Worm (Caenorhabditis elegans) whole organism, L1 larva: ENCODE results near the gene clec-125.

Experiments used
- C04F5.9 ChIP-seq: sonication (generic microtip); optimal IDR thresholded peaks from 2 replicates; lab custom pipeline; 2016; ENCODE audit warnings: missing genetic modification characterization, missing compliant biosample characterization
- C34B4.2 ChIP-seq: sonication (generic microtip); optimal IDR thresholded peaks from 2 replicates; lab custom pipeline; 2017; ENCODE audit warnings: mild to moderate bottlenecking, missing genetic modification characterization, missing compliant biosample characterization
- F16B12.6 ChIP-seq: fragments of 150-350 bp; optimal IDR thresholded peaks from 2 replicates; lab custom pipeline; 2014; ENCODE audit warnings: missing biosample characterization, missing genetic modification characterization
- aha-1 ChIP-seq: fragments of 150-350 bp; optimal IDR thresholded peaks from 2 replicates; lab custom pipeline; 2014; ENCODE audit warnings: missing biosample characterization, missing genetic modification characterization
- alr-1 ChIP-seq: fragments of 200-800 bp; sonication (Bioruptor generic); optimal IDR thresholded peaks from 2 replicates; lab custom pipeline; 2018; ENCODE audit warnings: borderline replicate concordance, mild to moderate bottlenecking, missing genetic modification characterization, missing compliant biosample characterization
- aly-2 ChIP-seq: fragments of 150-350 bp; optimal IDR thresholded peaks from 2 replicates; lab custom pipeline; 2014; ENCODE audit warnings: missing biosample characterization, missing genetic modification characterization
- ama-1 ChIP-seq: fragments of 150-350 bp; optimal IDR thresholded peaks from 2 replicates; lab custom pipeline; 2014
- dpl-1 ChIP-seq, 3 experiments: fragments of 150-350 bp in 2 of 3; sonication (generic microtip) in 1 of 3; optimal IDR thresholded peaks; 2 replicates each; lab custom pipeline; 2014 to 2017; ENCODE audit warnings: missing biosample characterization in 3 of 3, missing genetic modification characterization in 3 of 3, missing genetic modification reagents in 3 of 3
- dsc-1 ChIP-seq: sonication (generic microtip); optimal IDR thresholded peaks from 2 replicates; lab custom pipeline; 2016; ENCODE audit warnings: mild to moderate bottlenecking, missing genetic modification characterization, missing compliant biosample characterization
- efl-1 ChIP-seq, 4 experiments: fragments of 150-350 bp; optimal IDR thresholded peaks in 3 of 4; peaks in 1 of 4; 1 replicate in 1 of 4; 2 replicates in 3 of 4; lab custom pipeline; 2014; ENCODE audit warnings: missing biosample characterization in 2 of 4, missing genetic modification characterization in 2 of 4, missing genetic modification reagents in 2 of 4
- efl-3 ChIP-seq: fragments of 200-800 bp; sonication (Bioruptor generic); optimal IDR thresholded peaks from 2 replicates; lab custom pipeline; 2018; ENCODE audit warnings: mild to moderate bottlenecking, missing genetic modification characterization, missing compliant biosample characterization
- egl-13 ChIP-seq: sonication (generic microtip); optimal IDR thresholded peaks from 2 replicates; lab custom pipeline; 2016; ENCODE audit warnings: missing genotype, missing genetic modification reagents, missing genetic modification characterization, missing compliant biosample characterization
- elt-2 ChIP-seq: sonication (generic microtip); optimal IDR thresholded peaks from 2 replicates; lab custom pipeline; 2016; ENCODE audit warnings: missing genetic modification characterization, mild to moderate bottlenecking, inconsistent platforms, missing compliant biosample characterization, missing genetic modification reagents
- elt-3 ChIP-seq, 6 experiments: fragments of 150-350 bp in 1 of 6; sonication (generic microtip); optimal IDR thresholded peaks; 2 replicates each; lab custom pipeline; 2017 to 2018; ENCODE audit warnings: missing biosample characterization in 6 of 6, missing genetic modification characterization in 6 of 6, inconsistent platforms in 1 of 6
- fkh-10 ChIP-seq: sonication (generic microtip); optimal IDR thresholded peaks from 2 replicates; lab custom pipeline; 2017; ENCODE audit warnings: missing biosample characterization, missing genetic modification reagents, missing genetic modification characterization
- fkh-8 ChIP-seq: sonication (generic microtip); optimal IDR thresholded peaks from 2 replicates; lab custom pipeline; 2016; ENCODE audit warnings: mild to moderate bottlenecking, missing genetic modification characterization, missing compliant biosample characterization
- grh-1 ChIP-seq: fragments of 200-800 bp; sonication (Bioruptor generic); IDR thresholded peaks from 2 replicates; pipeline ENCODE4 v1.3.6; 2022; ENCODE audit warnings: missing genetic modification reagents, missing genetic modification characterization, missing compliant biosample characterization
- hlh-17 ChIP-seq: fragments of 200-800 bp; sonication (Bioruptor generic); optimal IDR thresholded peaks from 2 replicates; lab custom pipeline; 2018; ENCODE audit warnings: missing genetic modification characterization, mild to moderate bottlenecking, missing compliant biosample characterization, moderate library complexity, borderline replicate concordance
- irx-1 ChIP-seq: sonication (generic microtip); optimal IDR thresholded peaks from 2 replicates; lab custom pipeline; 2016; ENCODE audit warnings: missing genetic modification characterization, missing compliant biosample characterization
- isw-1 ChIP-seq: fragments of 200-800 bp; sonication (Bioruptor generic); IDR thresholded peaks from 2 replicates; pipeline ENCODE4 v1.3.6; 2022; ENCODE audit warnings: missing genetic modification characterization, missing compliant biosample characterization
- lin-14 ChIP-seq: fragments of 200-800 bp; sonication (Bioruptor generic); optimal IDR thresholded peaks from 2 replicates; lab custom pipeline; 2018; ENCODE audit warnings: mild to moderate bottlenecking, missing genetic modification characterization, moderate library complexity, missing compliant biosample characterization
- lin-35 ChIP-seq, 2 experiments: fragments of 150-350 bp; optimal IDR thresholded peaks; 2 replicates each; lab custom pipeline; 2014; ENCODE audit warnings: missing biosample characterization in 2 of 2, missing genetic modification characterization in 2 of 2, missing genetic modification reagents in 2 of 2
- lsy-2 ChIP-seq, 2 experiments: fragments of 150-350 bp; optimal IDR thresholded peaks; 2 replicates each; lab custom pipeline; 2014; ENCODE audit warnings: missing biosample characterization in 2 of 2, missing genetic modification characterization in 2 of 2
- mdl-1 ChIP-seq, 2 experiments: fragments of 150-350 bp; optimal IDR thresholded peaks; 2 replicates each; lab custom pipeline; 2014 to 2017; ENCODE audit warnings: missing biosample characterization in 2 of 2, missing genetic modification characterization in 2 of 2, inconsistent platforms in 1 of 2
- mef-2 ChIP-seq: fragments of 150-350 bp; optimal IDR thresholded peaks from 2 replicates; lab custom pipeline; 2014; ENCODE audit warnings: missing biosample characterization, missing genetic modification characterization
- mep-1 ChIP-seq: fragments of 150-350 bp; optimal IDR thresholded peaks from 2 replicates; lab custom pipeline; 2014; ENCODE audit warnings: missing biosample characterization, missing genetic modification characterization
- nhr-237 ChIP-seq: fragments of 150-350 bp; optimal IDR thresholded peaks from 2 replicates; lab custom pipeline; 2014; ENCODE audit warnings: missing biosample characterization, missing genetic modification characterization
- nhr-47 ChIP-seq: sonication (generic microtip); optimal IDR thresholded peaks from 2 replicates; lab custom pipeline; 2016; ENCODE audit warnings: mild to moderate bottlenecking, missing genetic modification characterization, moderate library complexity, missing compliant biosample characterization
- nhr-71 ChIP-seq: sonication (generic microtip); optimal IDR thresholded peaks from 2 replicates; lab custom pipeline; 2016; ENCODE audit warnings: mild to moderate bottlenecking, missing genetic modification characterization, moderate library complexity, missing compliant biosample characterization
- nhr-76 ChIP-seq: sonication (generic microtip); optimal IDR thresholded peaks from 2 replicates; lab custom pipeline; 2017; ENCODE audit warnings: missing biosample characterization, missing genetic modification characterization
- nhr-90 ChIP-seq: sonication (generic microtip); optimal IDR thresholded peaks from 2 replicates; lab custom pipeline; 2016; ENCODE audit warnings: mild to moderate bottlenecking, missing genetic modification characterization, missing compliant biosample characterization; ENCODE audit not compliant: poor library complexity
- rnt-1 ChIP-seq: sonication (generic microtip); optimal IDR thresholded peaks from 2 replicates; lab custom pipeline; 2016; ENCODE audit warnings: mild to moderate bottlenecking, missing genetic modification characterization, moderate library complexity, missing compliant biosample characterization
- snu-23 ChIP-seq: sonication (generic microtip); optimal IDR thresholded peaks from 2 replicates; lab custom pipeline; 2016; ENCODE audit warnings: missing genetic modification characterization, missing compliant biosample characterization
- sox-4 ChIP-seq: sonication (generic microtip); optimal IDR thresholded peaks from 2 replicates; lab custom pipeline; 2016; ENCODE audit warnings: missing genetic modification characterization, missing compliant biosample characterization
- tbx-2 ChIP-seq: sonication (generic microtip); optimal IDR thresholded peaks from 2 replicates; lab custom pipeline; 2016; ENCODE audit warnings: missing genetic modification characterization, missing compliant biosample characterization
- unc-98 ChIP-seq: fragments of 200-800 bp; sonication (Bioruptor generic); IDR thresholded peaks from 2 replicates; pipeline ENCODE4 v1.3.6; 2022; ENCODE audit warnings: missing genetic modification characterization, missing compliant biosample characterization
- vab-15 ChIP-seq: sonication (generic microtip); optimal IDR thresholded peaks from 2 replicates; lab custom pipeline; 2017; ENCODE audit warnings: missing genotype, mild to moderate bottlenecking, missing genetic modification characterization, missing compliant biosample characterization
- zip-4 ChIP-seq: fragments of 200-800 bp; sonication (Bioruptor generic); optimal IDR thresholded peaks from 2 replicates; lab custom pipeline; 2018; ENCODE audit warnings: mild to moderate bottlenecking, missing genetic modification characterization, moderate library complexity, missing compliant biosample characterization
- ztf-11 ChIP-seq, 2 experiments: sonication (generic microtip); optimal IDR thresholded peaks; 2 replicates each; lab custom pipeline; 2016 to 2017; ENCODE audit warnings: missing genetic modification characterization in 2 of 2, missing biosample characterization in 1 of 2, missing compliant biosample characterization in 1 of 2
- ztf-4 ChIP-seq: fragments of 150-350 bp; optimal IDR thresholded peaks from 2 replicates; lab custom pipeline; 2014; ENCODE audit warnings: missing biosample characterization, missing genetic modification characterization

The clec-125 gene

DNA sequence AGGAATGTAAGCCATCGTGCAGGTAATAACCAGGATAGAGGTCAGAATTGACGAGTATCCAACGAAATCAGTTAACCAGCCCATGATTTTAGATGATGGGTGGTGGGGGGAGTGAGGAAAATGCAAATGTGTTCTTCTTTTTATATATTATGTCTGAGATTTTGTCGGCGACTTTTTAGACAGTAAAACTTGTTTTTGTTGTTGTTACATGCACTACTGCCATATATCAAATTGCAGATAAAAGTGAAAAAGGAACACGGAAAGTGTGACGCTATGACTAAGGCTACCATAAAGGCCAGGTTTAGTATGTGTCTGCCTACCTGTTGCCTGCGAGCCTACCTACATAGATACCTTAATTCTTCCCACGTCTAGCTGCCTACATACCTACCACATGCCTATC, 8.3 kb downstream of the clec-125 start, which contains the start of gene col-72:
Gene col-72, minus strand, starts transcription at position 101 of the 400 bp plus-strand sequence.
- TF ChIP-seq efl-1 (optimal IDR thresholded peaks at IDR 0.05; lab: Kevin White, UChicago), result no peak
- peak in 1 of 2 experiments; percentile 50 for TF ChIP-seq efl-1 (GFP tag; optimal IDR thresholded peaks at IDR 0.05 in 1 of 2; lab: Kevin White, UChicago)
- TF ChIP-seq egl-13 (tag; lab: Kevin White, UChicago), result no peak

DNA sequence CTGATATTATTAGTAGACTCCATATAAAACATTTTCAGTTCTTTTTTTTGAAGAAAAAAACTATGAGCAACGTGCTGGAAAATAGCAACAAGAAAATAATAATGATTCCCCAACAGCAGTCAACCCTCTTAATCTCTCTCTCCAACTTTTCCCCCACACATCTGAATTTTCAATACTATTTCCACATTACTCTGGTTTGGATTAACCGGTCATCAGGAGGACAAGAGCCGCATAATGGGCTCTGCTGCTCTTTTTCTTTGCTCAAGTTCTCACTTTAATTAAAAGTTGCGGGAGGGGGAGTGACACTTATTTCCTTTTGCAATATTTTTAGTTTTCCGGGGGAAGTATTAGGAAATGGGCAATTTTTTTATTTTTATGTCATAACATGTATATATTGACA, 11.7 kb downstream of the clec-125 start:
- TF ChIP-seq irx-1 (tag; lab: Kevin White, UChicago) (no peak), elt-3 (tag; optimal IDR thresholded peaks at IDR 0.05; lab: Kevin White, UChicago) (no peak), lsy-2 (tag; optimal IDR thresholded peaks at IDR 0.05; lab: Kevin White, UChicago) (no peak), lin-14 (peak; percentile 40), nhr-71 (tag; lab: Kevin White, UChicago) (no peak), efl-3 (GFP tag; lab: Kevin White, UChicago) (no peak), unc-98 (GFP tag; lab: Robert Waterston, UW) (no peak), lin-35 (GFP tag; optimal IDR thresholded peaks at IDR 0.05; lab: Kevin White, UChicago) (no peak), egl-13 (tag; lab: Kevin White, UChicago) (no peak), efl-1 (optimal IDR thresholded peaks at IDR 0.05; lab: Kevin White, UChicago) (no peak), efl-1 (GFP tag; optimal IDR thresholded peaks at IDR 0.05 in 1 of 2; lab: Kevin White, UChicago) (peak in 1 of 2 experiments; percentile 65), elt-2 (no peak), tbx-2 (peak; percentile 10), nhr-76 (tag; lab: Kevin White, UChicago) (no peak), mdl-1 (tag; optimal IDR thresholded peaks at IDR 0.05; lab: Kevin White, UChicago) (no peak), dsc-1 (peak; percentile 29)

DNA sequence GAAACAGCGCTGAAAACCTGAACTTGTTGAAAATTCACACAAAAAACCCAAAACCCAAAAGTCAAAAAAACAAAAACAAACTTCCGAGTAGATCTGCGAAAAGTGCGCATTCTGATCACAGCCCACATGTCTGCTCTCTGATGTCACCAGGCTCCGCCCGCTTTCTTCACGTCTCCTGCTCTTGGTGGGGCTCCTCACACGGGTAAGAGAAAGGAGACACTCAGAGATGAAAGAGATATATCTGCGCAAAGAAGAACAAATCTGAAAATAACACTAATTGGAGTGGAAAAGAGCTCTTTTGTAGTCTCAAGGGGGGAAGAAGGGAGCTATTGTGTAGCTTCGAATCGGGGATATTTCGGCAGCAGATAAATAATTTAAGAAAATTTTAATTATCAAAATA, 12.5 kb downstream of the clec-125 start, which contains the start of gene ncs-6:
Gene ncs-6, minus strand, starts transcription at position 261 of the 400 bp plus-strand sequence.
- TF ChIP-seq fkh-8 (tag; lab: Kevin White, UChicago), result peak; percentile 73
- no peak for TF ChIP-seq alr-1

DNA sequence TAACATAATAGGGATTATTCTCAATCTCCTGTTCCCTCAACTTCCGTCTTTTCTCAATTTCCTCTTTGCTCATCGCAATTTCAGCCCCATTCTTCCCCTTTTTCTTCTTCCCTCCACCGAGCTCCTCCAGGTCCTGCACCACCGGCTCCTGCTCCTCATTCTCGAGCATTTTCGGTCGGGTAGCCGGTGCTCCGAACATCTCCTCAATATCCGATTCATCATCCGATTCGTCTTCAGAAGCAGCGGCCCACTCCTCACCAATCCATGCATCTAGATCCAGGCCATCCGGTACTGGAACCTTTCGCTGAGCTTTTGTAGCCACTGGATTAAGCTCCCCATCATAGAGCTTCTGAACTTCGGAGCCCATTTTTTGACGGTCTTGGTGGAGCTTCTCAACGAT, 24.3 kb downstream of the clec-125 start:
- TF ChIP-seq snu-23 (GFP tag; lab: Kevin White, UChicago) (no peak), zip-4 (GFP tag; lab: Kevin White, UChicago) (no peak), efl-1 (optimal IDR thresholded peaks at IDR 0.05; lab: Kevin White, UChicago) (no peak), efl-1 (GFP tag; optimal IDR thresholded peaks at IDR 0.05 in 1 of 2; lab: Kevin White, UChicago) (peak in 1 of 2 experiments; percentile 2)

DNA sequence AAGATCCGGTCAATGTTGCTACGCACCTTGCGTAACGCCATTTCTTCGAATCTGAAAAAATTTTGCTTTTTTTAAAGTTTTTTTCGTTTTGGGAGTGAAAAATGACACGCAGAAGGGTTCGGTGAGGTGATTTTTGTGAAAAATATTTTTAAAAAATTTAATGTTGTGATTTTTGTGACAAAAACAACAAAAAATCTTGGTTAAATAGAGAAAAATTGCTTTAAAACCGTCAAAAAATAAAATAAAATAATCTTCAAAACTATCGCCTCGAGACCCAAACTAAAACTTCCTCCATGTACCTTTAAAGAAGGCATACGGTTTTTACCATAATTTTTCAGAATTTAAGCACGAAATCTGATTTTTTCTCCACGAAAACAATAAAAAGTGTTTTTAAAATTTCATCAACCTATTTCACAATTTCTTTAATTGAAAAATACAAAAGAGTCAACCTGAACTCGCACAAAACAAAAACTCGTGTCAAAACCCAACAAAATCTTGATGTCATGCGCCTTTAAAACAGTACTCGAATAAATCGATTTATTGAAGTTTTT, 30.7 kb downstream of the clec-125 start, which contains the start of gene apd-3:
Gene apd-3, minus strand, starts transcription at position 51 of the 551 bp plus-strand sequence.
- TF ChIP-seq sox-4, result no peak
- no peak for TF ChIP-seq rnt-1 (tag; lab: Kevin White, UChicago)
- no peak for TF ChIP-seq mef-2
- no peak for TF ChIP-seq elt-3 (tag; optimal IDR thresholded peaks at IDR 0.05; lab: Kevin White, UChicago)
- no peak for TF ChIP-seq grh-1 (GFP tag; lab: Robert Waterston, UW)
- no peak for TF ChIP-seq C34B4.2 (tag; lab: Kevin White, UChicago)
- no peak for TF ChIP-seq dsc-1
- no peak for TF ChIP-seq nhr-76 (tag; lab: Kevin White, UChicago)
- TF ChIP-seq mdl-1 (tag; optimal IDR thresholded peaks at IDR 0.05; lab: Kevin White, UChicago), result no peak
- no peak for TF ChIP-seq hlh-17
- no peak for TF ChIP-seq ztf-4 (tag; lab: Kevin White, UChicago)
- TF ChIP-seq, all 84 proteins: peak for 0

DNA sequence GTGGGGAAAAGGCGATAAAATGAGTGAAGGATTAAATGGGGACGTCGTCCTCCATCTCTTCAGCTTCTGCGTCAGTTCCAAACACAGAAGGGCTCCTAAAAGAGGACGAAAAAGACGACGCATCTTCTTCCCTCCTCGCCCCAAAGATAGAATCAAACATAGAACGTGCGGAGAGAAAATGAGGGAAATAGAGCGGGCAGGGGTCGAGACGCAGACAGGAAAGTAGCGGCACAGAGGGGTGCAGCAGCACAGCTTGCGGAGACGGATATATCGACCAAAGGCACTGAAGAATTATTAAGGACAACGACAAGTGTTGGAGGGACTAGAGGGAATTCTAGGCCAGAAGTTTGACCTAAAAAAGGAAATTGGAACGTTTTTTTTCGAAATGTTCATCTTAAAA, 31.5 kb downstream of the clec-125 start:
- peak; percentile 44 for TF ChIP-seq fkh-10 (GFP tag; lab: Kevin White, UChicago)
- TF ChIP-seq aly-2 (tag; lab: Kevin White, UChicago), result no peak
- no peak for TF ChIP-seq rnt-1 (tag; lab: Kevin White, UChicago)
- TF ChIP-seq F16B12.6 (tag; lab: Kevin White, UChicago), result peak; percentile 36
- TF ChIP-seq C04F5.9 (tag; lab: Kevin White, UChicago), result no peak
- no peak for TF ChIP-seq vab-15
- TF ChIP-seq aha-1, result no peak
- peak in 1 of 3 experiments; percentile 15 for TF ChIP-seq dpl-1 (GFP tag; optimal IDR thresholded peaks at IDR 0.05; lab: Kevin White, UChicago)
- no peak for TF ChIP-seq ztf-11 (tag; optimal IDR thresholded peaks at IDR 0.05; lab: Kevin White, UChicago)
- peak; percentile 42 for TF ChIP-seq nhr-47 (tag; lab: Kevin White, UChicago)
- no peak for TF ChIP-seq nhr-90 (tag; lab: Kevin White, UChicago)
- no peak for TF ChIP-seq isw-1
- no peak for TF ChIP-seq ama-1 (lab: Kevin White, UChicago)
- TF ChIP-seq nhr-237 (tag; lab: Kevin White, UChicago), result no peak
- TF ChIP-seq zip-4 (GFP tag; lab: Kevin White, UChicago), result no peak
- TF ChIP-seq efl-1 (optimal IDR thresholded peaks at IDR 0.05; lab: Kevin White, UChicago), result peak; percentile 47 to 65
- peak; percentile 30 to 76 for TF ChIP-seq efl-1 (GFP tag; optimal IDR thresholded peaks at IDR 0.05 in 1 of 2; lab: Kevin White, UChicago)
- peak; percentile 21 for TF ChIP-seq mep-1 (tag; lab: Kevin White, UChicago)
